Worm (Caenorhabditis elegans) whole organism, L4 larva: ENCODE results near the gene sulp-2.

Experiments used
- F49E8.2 ChIP-seq: sonication (generic microtip); optimal IDR thresholded peaks from 2 replicates; lab custom pipeline; 2016; ENCODE audit warnings: missing compliant biosample characterization, mild to moderate bottlenecking, missing genetic modification characterization, borderline replicate concordance
- Y75B8A.6 ChIP-seq: fragments of 200-800 bp; sonication (Bioruptor generic); IDR thresholded peaks from 2 replicates; pipeline ENCODE4 v1.3.6; 2022; ENCODE audit warnings: missing genetic modification reagents, missing genetic modification characterization, missing compliant biosample characterization
- aly-2 ChIP-seq: sonication (generic microtip); optimal IDR thresholded peaks from 2 replicates; lab custom pipeline; 2018; ENCODE audit warnings: missing biosample characterization, missing genetic modification characterization
- ceh-82 ChIP-seq: sonication (generic microtip); optimal IDR thresholded peaks from 2 replicates; lab custom pipeline; 2017; ENCODE audit warnings: missing biosample characterization, missing genetic modification characterization
- egl-27 ChIP-seq: sonication (generic microtip); optimal IDR thresholded peaks from 3 replicates; lab custom pipeline; 2017; ENCODE audit warnings: missing biosample characterization, missing genetic modification reagents, missing genetic modification characterization
- mdl-1 ChIP-seq, 2 experiments: fragments of 150-350 bp in 1 of 2; sonication (generic microtip) in 1 of 2; optimal IDR thresholded peaks; 2 replicates each; lab custom pipeline; 2014 to 2017; ENCODE audit warnings: missing biosample characterization in 2 of 2, missing genetic modification characterization in 2 of 2
- mxl-2 ChIP-seq: fragments of 200-800 bp; sonication (Bioruptor generic); conservative IDR thresholded peaks from 2 replicates; pipeline ENCODE4 v1.3.6; 2022; ENCODE audit warnings: missing genetic modification reagents, missing genetic modification characterization, missing compliant biosample characterization
- nhr-111 ChIP-seq: fragments of 200-800 bp; sonication (Bioruptor generic); optimal IDR thresholded peaks from 2 replicates; lab custom pipeline; 2018; ENCODE audit warnings: mild to moderate bottlenecking, missing genetic modification characterization, missing compliant biosample characterization
- nhr-25 ChIP-seq: sonication (generic microtip); optimal IDR thresholded peaks from 2 replicates; lab custom pipeline; 2017; ENCODE audit warnings: missing genetic modification characterization, mild to moderate bottlenecking, missing compliant biosample characterization, antibody characterized with exemption, moderate library complexity, borderline replicate concordance; ENCODE audit not compliant: insufficient read depth
- unc-62 ChIP-seq, 3 experiments: fragments of 150-350 bp in 1 of 3; sonication (generic microtip); optimal IDR thresholded peaks in 2 of 3; peaks in 1 of 3; 1 replicate in 1 of 3; 2 replicates in 2 of 3; lab custom pipeline; 2014 to 2017; ENCODE audit warnings: missing biosample characterization in 3 of 3, missing genetic modification characterization in 3 of 3, missing genetic modification reagents in 3 of 3, missing genotype in 1 of 3

DNA sequence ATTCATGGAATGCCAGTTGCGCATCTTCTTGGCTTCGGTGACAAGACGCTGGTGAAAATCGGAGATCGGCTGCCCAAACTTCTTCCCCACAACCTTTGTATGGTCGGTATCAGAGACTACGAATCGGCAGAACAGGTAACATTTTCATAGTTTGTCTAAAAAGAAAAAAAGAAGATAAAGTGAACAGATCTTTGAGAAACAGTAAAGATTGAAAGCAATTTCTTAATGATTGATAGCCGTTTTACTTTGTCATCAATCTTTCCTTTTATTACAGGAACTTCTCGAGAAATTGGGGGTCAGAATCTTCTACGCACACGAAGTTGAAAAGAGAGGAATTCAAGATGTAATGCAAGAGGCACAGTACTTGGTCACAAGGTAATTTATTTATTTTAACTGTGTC lies 31.9 kb upstream of the sulp-2 start:
- TF ChIP-seq egl-27 (tag; lab: Kevin White, UChicago) (no peak), F49E8.2 (tag; lab: Kevin White, UChicago) (no peak), ceh-82 (tag; lab: Kevin White, UChicago) (no peak), mdl-1 (tag; optimal IDR thresholded peaks at IDR 0.05; lab: Kevin White, UChicago) (peak in 1 of 2 experiments; percentile 51), Y75B8A.6 (no peak), mxl-2 (no peak), nhr-25 (tag; lab: Kevin White, UChicago) (peak; percentile 22), nhr-111 (GFP tag; lab: Kevin White, UChicago) (no peak), aly-2 (tag; lab: Kevin White, UChicago) (no peak), unc-62 (GFP tag; optimal IDR thresholded peaks at IDR 0.05 in 1 of 2; lab: Kevin White, UChicago) (peak in 1 of 2 experiments; percentile 20), unc-62 (tag; optimal IDR thresholded peaks at IDR 0.05; lab: Kevin White, UChicago) (no peak)
